Fruit fly (Drosophila melanogaster) whole organism: ENCODE measurements around the gene Nepl20.

Source experiments
- CG8478 ChIP-seq: fragments of >200 bp; optimal IDR thresholded peaks from 2 replicates; lab custom pipeline; 2018; ENCODE audit warnings: inconsistent platforms
- Dll ChIP-seq: fragments of >200 bp; optimal IDR thresholded peaks from 2 replicates; lab custom pipeline; 2017

- TF ChIP-seq Dll (lab: Kevin White, UChicago) (no peak), CG8478 (lab: Kevin White, UChicago) (no peak)
Measured at dm6 chr3R:28848693-28849470, 31.7 kb upstream of the Nepl20 start.
